Fruit fly (Drosophila melanogaster): ENCODE data around the gene CG10175.

The CG10175 gene

DNA sequence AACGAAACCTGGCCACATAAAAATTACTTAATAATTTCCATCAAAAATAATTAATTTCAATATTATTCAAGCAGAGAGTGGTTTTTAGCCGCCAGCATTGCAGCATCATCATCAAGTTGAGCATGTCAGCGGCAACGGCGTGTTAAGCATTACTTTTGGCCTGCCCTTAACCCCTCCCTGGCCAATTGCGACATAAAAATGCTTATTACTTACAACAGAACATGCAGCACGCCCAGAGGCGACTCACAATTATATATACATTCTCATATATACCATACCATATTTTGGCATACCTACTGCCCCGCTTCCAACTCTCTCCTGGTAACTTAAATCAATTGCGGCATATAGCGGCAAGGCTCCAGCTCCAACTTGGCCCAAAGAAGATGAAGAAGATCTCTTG lies 19.4 kb downstream of the CG10175 start:
- TF ChIP-seq Sin3A (optimal IDR thresholded peaks at IDR 0.05) (no peak), h (optimal IDR thresholded peaks at IDR 0.05) (no peak), psq (optimal IDR thresholded peaks at IDR 0.05) (no peak), insv (optimal IDR thresholded peaks at IDR 0.05) (no peak), Myc (optimal IDR thresholded peaks at IDR 0.05) (no peak), ttk (optimal IDR thresholded peaks at IDR 0.05) (no peak)

- no peak for TF ChIP-seq ttk (optimal IDR thresholded peaks at IDR 0.05)
- TF ChIP-seq Sin3A (optimal IDR thresholded peaks at IDR 0.05): no peak
- no peak for TF ChIP-seq h (optimal IDR thresholded peaks at IDR 0.05)
- no peak for TF ChIP-seq psq (optimal IDR thresholded peaks at IDR 0.05)
- TF ChIP-seq Myc (optimal IDR thresholded peaks at IDR 0.05): no peak
- no peak for TF ChIP-seq insv (optimal IDR thresholded peaks at IDR 0.05)
Observed at dm6 chr3R:23509408-23509940, 21.3 kb downstream of the CG10175 start.

DNA sequence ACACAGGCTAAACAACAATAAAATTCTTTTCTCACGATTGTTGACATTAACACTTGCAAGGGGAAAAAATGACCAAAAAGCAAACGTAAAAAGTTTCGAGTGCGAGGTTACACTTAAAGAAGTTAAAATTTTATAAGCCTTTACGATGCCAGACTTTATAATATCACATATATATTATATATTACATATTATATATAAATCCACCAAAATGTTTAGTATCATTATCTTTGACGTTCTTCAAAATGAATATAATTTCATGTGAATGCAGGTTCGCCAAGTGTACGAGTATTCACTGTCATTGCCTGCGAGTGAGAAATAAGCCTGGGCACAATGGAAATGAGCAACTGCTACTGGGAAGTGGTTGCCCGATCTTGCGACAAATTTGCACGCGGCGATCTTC lies 22.5 kb downstream of the CG10175 start:
- TF ChIP-seq ttk (optimal IDR thresholded peaks at IDR 0.05): no peak
- no peak for TF ChIP-seq psq (optimal IDR thresholded peaks at IDR 0.05)

- TF ChIP-seq h (optimal IDR thresholded peaks at IDR 0.05) (no peak), ttk (optimal IDR thresholded peaks at IDR 0.05) (no peak), Sin3A (optimal IDR thresholded peaks at IDR 0.05) (no peak), psq (optimal IDR thresholded peaks at IDR 0.05) (no peak), Myc (optimal IDR thresholded peaks at IDR 0.05) (no peak), insv (optimal IDR thresholded peaks at IDR 0.05) (no peak)
Observed at dm6 chr3R:23507376-23507775, 23.4 kb downstream of the CG10175 start, which contains the start of gene CG34289. Gene CG34289 (minus strand): TSS chr3R:23507476.

DNA sequence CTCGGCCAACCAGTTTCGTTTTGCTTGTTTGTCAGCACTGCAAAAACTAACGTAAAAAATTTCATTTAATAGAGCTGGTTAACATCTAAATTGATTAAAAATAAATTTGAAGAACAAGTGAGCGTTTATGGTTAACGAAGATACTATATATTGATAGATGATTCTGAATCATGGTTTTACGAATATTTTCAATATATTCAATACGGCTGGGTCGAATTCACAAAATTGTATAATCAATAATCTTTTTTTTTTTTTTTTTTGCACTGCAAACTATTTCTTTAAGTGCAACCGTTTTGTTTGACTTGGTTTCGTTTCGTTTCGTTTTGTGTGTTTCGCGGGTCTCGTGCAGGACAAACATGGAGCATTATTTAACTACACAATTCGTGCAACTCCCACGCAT lies 26.0 kb downstream of the CG10175 start:
- TF ChIP-seq insv (optimal IDR thresholded peaks at IDR 0.05) (no peak), psq (optimal IDR thresholded peaks at IDR 0.05) (no peak), Sin3A (optimal IDR thresholded peaks at IDR 0.05) (no peak)

DNA sequence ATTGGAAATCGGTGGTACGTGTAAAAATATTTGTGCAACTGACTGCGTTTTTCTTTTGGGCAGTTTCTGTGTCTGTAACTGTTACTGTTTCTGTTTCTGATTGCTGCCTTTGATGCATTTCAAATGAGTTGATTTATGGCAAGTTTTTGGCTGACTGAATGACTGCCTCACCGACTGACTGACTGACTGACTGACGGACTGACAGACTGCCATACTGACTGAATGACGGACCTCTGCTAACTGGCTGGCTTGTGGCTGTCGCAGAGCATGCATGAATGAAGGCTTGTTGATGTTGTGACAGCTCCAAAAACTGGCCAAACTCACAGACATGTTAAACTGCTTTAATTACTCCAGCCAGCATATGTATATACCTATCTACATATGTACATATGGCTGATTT lies 27.3 kb downstream of the CG10175 start:
- TF ChIP-seq h (optimal IDR thresholded peaks at IDR 0.05) (no peak), Sin3A (optimal IDR thresholded peaks at IDR 0.05) (no peak), insv (optimal IDR thresholded peaks at IDR 0.05) (no peak), Myc (optimal IDR thresholded peaks at IDR 0.05) (no peak), ttk (optimal IDR thresholded peaks at IDR 0.05) (no peak), psq (optimal IDR thresholded peaks at IDR 0.05) (no peak)

DNA sequence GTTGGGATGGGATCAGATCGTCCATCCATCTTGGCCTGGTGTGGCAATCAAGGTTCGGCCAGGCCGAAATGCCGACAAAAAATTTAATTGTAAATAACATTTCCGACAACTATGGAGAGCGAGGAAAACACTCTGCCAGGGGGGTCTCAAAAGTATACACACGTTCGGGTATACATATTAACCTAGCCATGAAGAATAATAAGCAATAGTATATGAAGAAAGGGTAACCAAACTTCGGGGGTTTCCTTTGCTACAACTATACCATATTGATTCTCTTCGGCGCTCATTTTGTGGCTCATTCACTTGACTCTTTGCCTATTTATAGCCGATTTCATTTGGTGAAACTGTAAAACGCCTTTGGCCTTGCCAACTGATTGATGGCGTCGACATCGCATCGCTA lies 33.5 kb downstream of the CG10175 start:
- TF ChIP-seq ttk (optimal IDR thresholded peaks at IDR 0.05): no peak
- no peak for TF ChIP-seq psq (optimal IDR thresholded peaks at IDR 0.05)

- TF ChIP-seq Sin3A (optimal IDR thresholded peaks at IDR 0.05) (no peak), Myc (optimal IDR thresholded peaks at IDR 0.05) (no peak), psq (optimal IDR thresholded peaks at IDR 0.05) (no peak), ttk (optimal IDR thresholded peaks at IDR 0.05) (no peak), insv (optimal IDR thresholded peaks at IDR 0.05) (no peak), h (optimal IDR thresholded peaks at IDR 0.05) (no peak)
Observed at dm6 chr3R:23496488-23496887, 34.3 kb downstream of the CG10175 start.

DNA sequence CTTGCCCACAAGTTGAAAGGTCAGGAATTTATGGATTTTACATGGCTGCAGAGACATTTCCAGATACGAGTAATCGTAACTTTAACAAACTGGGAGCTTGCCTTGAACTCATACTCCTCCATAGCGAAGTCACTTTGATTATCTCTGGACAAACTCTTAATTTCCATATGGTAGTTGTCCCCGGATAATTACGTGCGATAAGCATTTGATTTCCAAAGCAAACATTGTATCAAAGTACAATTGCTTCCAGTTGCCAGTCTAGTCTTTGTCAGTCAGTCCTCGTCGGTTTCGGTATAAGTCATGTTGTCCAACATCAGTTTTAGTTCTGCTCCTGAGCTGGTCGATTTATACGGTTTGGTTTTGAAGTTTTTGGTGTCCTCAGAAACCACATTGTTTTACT lies 43.6 kb downstream of the CG10175 start, which contains the start of gene Ir94h:
Gene Ir94h (plus strand): TSS at position 301 of the 400 bp plus-strand sequence.
- TF ChIP-seq ttk (optimal IDR thresholded peaks at IDR 0.05) (no peak), h (optimal IDR thresholded peaks at IDR 0.05) (no peak), Sin3A (optimal IDR thresholded peaks at IDR 0.05) (no peak), psq (optimal IDR thresholded peaks at IDR 0.05) (no peak), Myc (optimal IDR thresholded peaks at IDR 0.05) (no peak), insv (optimal IDR thresholded peaks at IDR 0.05) (no peak)

DNA sequence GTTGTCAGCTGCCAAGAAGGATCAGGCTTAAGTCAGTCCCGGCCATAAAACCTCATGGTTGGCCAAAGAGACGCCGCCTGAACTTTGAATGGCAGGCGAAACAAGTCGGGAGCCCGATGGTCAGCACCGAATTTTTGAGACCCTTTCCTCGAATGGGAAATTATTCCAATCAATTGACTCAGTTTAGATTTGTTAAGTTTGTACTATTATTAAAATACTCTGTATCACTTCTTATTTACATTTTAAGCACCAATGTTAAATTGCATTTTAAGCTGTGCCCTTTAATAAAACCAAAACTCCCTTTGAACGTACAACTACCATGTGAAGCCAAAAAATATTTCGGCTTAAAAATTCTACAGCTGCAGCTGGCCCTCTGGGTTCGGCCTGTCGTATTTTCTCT lies 44.0 kb downstream of the CG10175 start:
- TF ChIP-seq ttk (optimal IDR thresholded peaks at IDR 0.05) (no peak), Sin3A (optimal IDR thresholded peaks at IDR 0.05) (no peak), psq (optimal IDR thresholded peaks at IDR 0.05) (no peak), Myc (optimal IDR thresholded peaks at IDR 0.05) (no peak), h (optimal IDR thresholded peaks at IDR 0.05) (no peak), insv (optimal IDR thresholded peaks at IDR 0.05) (no peak)

dm6 chr3R:23483563-23483962 lies 47.2 kb downstream of the CG10175 start, which contains the start of gene Ir94g:
Gene Ir94g (plus strand): TSS chr3R:23483863.
- no peak for TF ChIP-seq insv (optimal IDR thresholded peaks at IDR 0.05)
- no peak for TF ChIP-seq psq (optimal IDR thresholded peaks at IDR 0.05)
- TF ChIP-seq ttk (optimal IDR thresholded peaks at IDR 0.05): no peak
- no peak for TF ChIP-seq h (optimal IDR thresholded peaks at IDR 0.05)

dm6 chr3R:23481249-23481915 lies 49.4 kb downstream of the CG10175 start, which contains the start of gene Ir94f:
Gene Ir94f (plus strand): TSS chr3R:23481865.
- TF ChIP-seq psq (optimal IDR thresholded peaks at IDR 0.05) (no peak), h (optimal IDR thresholded peaks at IDR 0.05) (no peak), insv (optimal IDR thresholded peaks at IDR 0.05) (no peak), ttk (optimal IDR thresholded peaks at IDR 0.05) (no peak), Sin3A (optimal IDR thresholded peaks at IDR 0.05) (no peak), Myc (optimal IDR thresholded peaks at IDR 0.05) (no peak)

DNA sequence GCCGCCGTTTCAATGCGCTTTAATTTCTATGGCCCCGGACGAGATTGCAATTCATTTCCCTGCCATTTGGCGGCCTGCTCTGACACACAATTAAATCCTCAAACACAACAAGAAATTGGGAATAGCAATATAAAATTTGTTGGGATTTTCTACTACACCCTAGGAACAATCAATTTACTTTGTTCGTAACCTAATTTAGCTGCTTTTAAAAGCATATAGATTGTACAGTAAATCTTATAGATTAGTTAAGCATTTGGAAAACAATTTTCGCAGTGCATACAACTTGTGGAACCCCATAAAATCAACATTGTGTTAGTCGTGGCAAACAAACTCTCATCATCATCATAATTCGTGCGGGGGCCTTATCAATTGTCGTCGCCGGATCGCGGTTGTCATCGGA lies 54.7 kb downstream of the CG10175 start:
- TF ChIP-seq Sin3A (optimal IDR thresholded peaks at IDR 0.05) (no peak), Myc (optimal IDR thresholded peaks at IDR 0.05) (no peak), insv (optimal IDR thresholded peaks at IDR 0.05) (no peak), h (optimal IDR thresholded peaks at IDR 0.05) (no peak), psq (optimal IDR thresholded peaks at IDR 0.05) (no peak), ttk (optimal IDR thresholded peaks at IDR 0.05) (no peak)

Measured in Kc167 (cell line).